Fruit fly (Drosophila melanogaster) whole organism: Measurements from ENCODE around the gene Acyp.

Experiments used
- psq ChIP-seq: fragments of >200 bp; optimal IDR thresholded peaks from 2 replicates; lab custom pipeline; 2017
- usp ChIP-seq: fragments of >200 bp; optimal IDR thresholded peaks from 2 replicates; lab custom pipeline; 2017; ENCODE audit warnings: missing biosample characterization, missing genetic modification characterization, mixed read lengths

- no peak for TF ChIP-seq usp
- no peak for TF ChIP-seq psq (lab: Kevin White, UChicago)
Measured at dm6 chr2L:13928461-13928860, 16.6 kb downstream of the Acyp start.
